Fruit fly (Drosophila melanogaster) whole organism, embryonic: ENCODE results near the gene CG6912.

Experiments
- Asciz ChIP-seq: fragments of 200-800 bp; sonication (Bioruptor generic); optimal IDR thresholded peaks from 2 replicates; lab custom pipeline; 2017; ENCODE audit warnings: missing biosample characterization, mild to moderate bottlenecking, missing genetic modification characterization, missing genetic modification reagents
- CG10209 ChIP-seq: fragments of 200-800 bp; sonication (Bioruptor generic); optimal IDR thresholded peaks from 3 replicates; lab custom pipeline; 2017; ENCODE audit warnings: missing biosample characterization, mild to moderate bottlenecking, missing genetic modification characterization, missing genetic modification reagents
- CG11456 ChIP-seq: fragments of 200-800 bp; sonication (Bioruptor generic); IDR thresholded peaks from 3 replicates; pipeline ENCODE4 v1.3.6; 2022; ENCODE audit warnings: missing biosample characterization, missing genetic modification characterization
- CG12299 ChIP-seq: fragments of 200-800 bp; sonication (Bioruptor generic); optimal IDR thresholded peaks from 2 replicates; lab custom pipeline; 2018; ENCODE audit warnings: missing biosample characterization, mild to moderate bottlenecking, missing genetic modification characterization
- CG13624 ChIP-seq: fragments of 200-800 bp; sonication (Bioruptor generic); optimal IDR thresholded peaks from 2 replicates; lab custom pipeline; 2016; ENCODE audit warnings: missing biosample characterization, missing genetic modification characterization
- CG13894 ChIP-seq: fragments of 200-800 bp; sonication (Bioruptor generic); optimal IDR thresholded peaks from 3 replicates; lab custom pipeline; 2018; ENCODE audit warnings: missing biosample characterization, mild to moderate bottlenecking, missing genetic modification characterization, moderate library complexity
- CG14050 ChIP-seq: fragments of 200-800 bp; sonication (Bioruptor generic); IDR thresholded peaks from 3 replicates; pipeline ENCODE4 v1.3.6; 2022; ENCODE audit warnings: missing biosample characterization, missing genetic modification characterization
- CG15269 ChIP-seq: fragments of 200-800 bp; sonication (Bioruptor generic); optimal IDR thresholded peaks from 2 replicates; lab custom pipeline; 2018; ENCODE audit warnings: missing biosample characterization, mild to moderate bottlenecking, missing genetic modification characterization, moderate library complexity
- CG15479 ChIP-seq: fragments of 200-800 bp; sonication (Bioruptor generic); optimal IDR thresholded peaks from 3 replicates; lab custom pipeline; 2019; ENCODE audit warnings: missing biosample characterization, mild to moderate bottlenecking, missing genetic modification characterization, moderate library complexity
- CG16815 ChIP-seq: fragments of 200-800 bp; sonication (Bioruptor generic); optimal IDR thresholded peaks from 3 replicates; lab custom pipeline; 2017; ENCODE audit warnings: missing biosample characterization, mild to moderate bottlenecking, missing genetic modification characterization
- CG2712 ChIP-seq: fragments of 200-800 bp; optimal IDR thresholded peaks from 3 replicates; lab custom pipeline; 2019; ENCODE audit warnings: missing biosample characterization, mild to moderate bottlenecking, missing genetic modification characterization, moderate library complexity
- CG31365 ChIP-seq: fragments of 200-800 bp; sonication (Bioruptor generic); optimal IDR thresholded peaks from 2 replicates; lab custom pipeline; 2018; ENCODE audit warnings: missing biosample characterization, mild to moderate bottlenecking, missing genetic modification characterization
- CG31388 ChIP-seq: fragments of 200-800 bp; sonication (Bioruptor generic); optimal IDR thresholded peaks from 2 replicates; lab custom pipeline; 2016; ENCODE audit warnings: missing biosample characterization, missing genetic modification characterization
- CG34376 ChIP-seq: fragments of 200-800 bp; sonication (Bioruptor generic); optimal IDR thresholded peaks from 2 replicates; lab custom pipeline; 2018; ENCODE audit warnings: missing biosample characterization, mild to moderate bottlenecking, missing genetic modification characterization
- CG42726 ChIP-seq: fragments of 200-800 bp; sonication (Bioruptor generic); IDR thresholded peaks from 2 replicates; pipeline ENCODE4 v1.3.6; 2022; ENCODE audit warnings: missing biosample characterization, missing genetic modification characterization; ENCODE audit not compliant: partially characterized antibody
- CG6654 ChIP-seq: fragments of 200-800 bp; sonication (Bioruptor generic); optimal IDR thresholded peaks from 2 replicates; lab custom pipeline; 2017; ENCODE audit warnings: missing biosample characterization, mild to moderate bottlenecking, missing genetic modification characterization
- E2f2 ChIP-seq: fragments of 200-800 bp; sonication (Bioruptor generic); IDR thresholded peaks from 2 replicates; pipeline ENCODE4 v1.3.6; 2022; ENCODE audit warnings: missing biosample characterization, missing genetic modification characterization
- HLH4C ChIP-seq: fragments of 200-800 bp; sonication (Bioruptor generic); IDR thresholded peaks from 3 replicates; pipeline ENCODE4 v1.3.6; 2022; ENCODE audit warnings: missing biosample characterization, missing genetic modification characterization; ENCODE audit not compliant: partially characterized antibody
- Hey ChIP-seq: fragments of 200-800 bp; sonication (Bioruptor generic); optimal IDR thresholded peaks from 3 replicates; lab custom pipeline; 2018; ENCODE audit warnings: missing biosample characterization, mild to moderate bottlenecking, missing genetic modification characterization
- Lim3 ChIP-seq: fragments of 200-800 bp; sonication (Bioruptor generic); IDR thresholded peaks from 2 replicates; pipeline ENCODE4 v1.3.6; 2022; ENCODE audit warnings: missing biosample characterization, missing genetic modification characterization
- MESR4 ChIP-seq: fragments of 200-800 bp; sonication (Bioruptor generic); optimal IDR thresholded peaks from 2 replicates; lab custom pipeline; 2018; ENCODE audit warnings: missing biosample characterization, mild to moderate bottlenecking, missing genetic modification characterization, moderate library complexity
- MTF-1 ChIP-seq: fragments of 200-800 bp; sonication (Bioruptor generic); optimal IDR thresholded peaks from 2 replicates; lab custom pipeline; 2018; ENCODE audit warnings: missing biosample characterization, mild to moderate bottlenecking, missing genetic modification characterization, borderline replicate concordance
- Max ChIP-seq: fragments of 200-800 bp; sonication (Bioruptor generic); optimal IDR thresholded peaks from 2 replicates; lab custom pipeline; 2016; ENCODE audit warnings: missing biosample characterization, mild to moderate bottlenecking, missing genetic modification characterization
- Med ChIP-seq: fragments of 200-800 bp; sonication (Bioruptor generic); peaks from one replicate; lab custom pipeline; 2016; ENCODE audit warnings: missing biosample characterization, missing genetic modification characterization, mild to moderate bottlenecking, inconsistent platforms, moderate library complexity
- Mrtf ChIP-seq: fragments of 200-800 bp; sonication (Bioruptor generic); IDR thresholded peaks from 3 replicates; pipeline ENCODE4 v1.3.6; 2022; ENCODE audit warnings: missing biosample characterization, missing genetic modification characterization
- NC2β ChIP-seq: fragments of 200-800 bp; sonication (Bioruptor generic); optimal IDR thresholded peaks from 2 replicates; lab custom pipeline; 2016; ENCODE audit warnings: missing biosample characterization, missing genetic modification characterization
- Rfx ChIP-seq: fragments of 200-800 bp; sonication (Bioruptor generic); IDR thresholded peaks from 2 replicates; pipeline ENCODE4 v1.3.6; 2022; ENCODE audit warnings: missing biosample characterization, missing genetic modification characterization
- Spps ChIP-seq: fragments of 200-800 bp; sonication (Bioruptor generic); optimal IDR thresholded peaks from 2 replicates; lab custom pipeline; 2018; ENCODE audit warnings: missing biosample characterization, mild to moderate bottlenecking, missing genetic modification characterization
- Stat92E ChIP-seq, 3 experiments: fragments of >200 bp in 2 of 3; fragments of 200-800 bp in 1 of 3; sonication (Bioruptor generic) in 1 of 3; optimal IDR thresholded peaks; 2 replicates each; lab custom pipeline; 2017 to 2019; ENCODE audit warnings: missing biosample characterization in 3 of 3, missing genetic modification characterization in 3 of 3, mild to moderate bottlenecking in 1 of 3, moderate library complexity in 1 of 3
- Xbp1 ChIP-seq: fragments of 200-800 bp; sonication (Bioruptor generic); optimal IDR thresholded peaks from 3 replicates; lab custom pipeline; 2016; ENCODE audit warnings: missing biosample characterization, mild to moderate bottlenecking, missing genetic modification characterization
- ato ChIP-seq: fragments of 200-800 bp; sonication (Bioruptor generic); IDR thresholded peaks from 2 replicates; pipeline ENCODE4 v1.3.6; 2022; ENCODE audit warnings: missing biosample characterization, missing genetic modification characterization; ENCODE audit not compliant: partially characterized antibody
- br ChIP-seq: fragments of >200 bp; optimal IDR thresholded peaks from 2 replicates; lab custom pipeline; 2017
- cas ChIP-seq: fragments of 200-800 bp; sonication (Bioruptor generic); IDR thresholded peaks from 2 replicates; pipeline ENCODE4 v1.3.6; 2022; ENCODE audit warnings: missing biosample characterization, missing genetic modification characterization
- chif ChIP-seq, 2 experiments: fragments of 200-800 bp; sonication (Bioruptor generic); optimal IDR thresholded peaks; 3 replicates each; lab custom pipeline; 2016; ENCODE audit warnings: missing biosample characterization in 2 of 2, missing genetic modification characterization in 2 of 2
- chn ChIP-seq: fragments of 200-800 bp; sonication (Bioruptor generic); optimal IDR thresholded peaks from 2 replicates; lab custom pipeline; 2016; ENCODE audit warnings: missing biosample characterization, missing genetic modification characterization
- dmrt11E ChIP-seq: fragments of 200-800 bp; sonication (Bioruptor generic); optimal IDR thresholded peaks from 3 replicates; lab custom pipeline; 2018; ENCODE audit warnings: missing biosample characterization, mild to moderate bottlenecking, missing genetic modification characterization, moderate library complexity
- gro ChIP-seq: fragments of 200-800 bp; sonication (Bioruptor generic); optimal IDR thresholded peaks from 2 replicates; lab custom pipeline; 2016; ENCODE audit warnings: missing biosample characterization, missing genetic modification characterization
- ind ChIP-seq: fragments of 200-800 bp; sonication (Bioruptor generic); optimal IDR thresholded peaks from 3 replicates; lab custom pipeline; 2016; ENCODE audit warnings: missing biosample characterization, missing genetic modification characterization
- insv ChIP-seq, 2 experiments: fragments of 200-800 bp; sonication (Bioruptor generic); optimal IDR thresholded peaks; 3 replicates each; lab custom pipeline; 2016 to 2018; ENCODE audit warnings: missing biosample characterization in 2 of 2, missing genetic modification characterization in 2 of 2
- jigr1 ChIP-seq: fragments of 200-800 bp; sonication (Bioruptor generic); IDR thresholded peaks from 3 replicates; pipeline ENCODE4 v1.3.6; 2022; ENCODE audit warnings: missing biosample characterization, missing genetic modification characterization
- kay ChIP-seq: fragments of 200-800 bp; sonication (Bioruptor generic); optimal IDR thresholded peaks from 2 replicates; lab custom pipeline; 2016; ENCODE audit warnings: missing biosample characterization, missing genetic modification characterization
- ken ChIP-seq: fragments of 200-800 bp; sonication (Bioruptor generic); IDR thresholded peaks from 3 replicates; pipeline ENCODE4 v1.3.6; 2022; ENCODE audit warnings: missing biosample characterization, missing genetic modification characterization
- luna ChIP-seq: fragments of 200-800 bp; sonication (Bioruptor generic); optimal IDR thresholded peaks from 2 replicates; lab custom pipeline; 2016; ENCODE audit warnings: missing biosample characterization, missing genetic modification characterization
- pfk ChIP-seq: fragments of 200-800 bp; sonication (Bioruptor generic); optimal IDR thresholded peaks from 2 replicates; lab custom pipeline; 2018; ENCODE audit warnings: missing biosample characterization, mild to moderate bottlenecking, missing genetic modification characterization, moderate library complexity
- stc ChIP-seq: fragments of 200-800 bp; sonication (Bioruptor generic); IDR thresholded peaks from 2 replicates; pipeline ENCODE4 v1.3.6; 2022; ENCODE audit warnings: missing biosample characterization, missing genetic modification characterization
- tll ChIP-seq, 2 experiments: fragments of 200-800 bp in 1 of 2; fragments of >200 bp in 1 of 2; sonication (Bioruptor generic) in 1 of 2; optimal IDR thresholded peaks; 2 replicates each; lab custom pipeline; 2017 to 2019; ENCODE audit warnings: missing biosample characterization in 2 of 2, missing genetic modification characterization in 2 of 2, mild to moderate bottlenecking in 1 of 2, moderate library complexity in 1 of 2
- trem ChIP-seq: fragments of 200-800 bp; optimal IDR thresholded peaks from 3 replicates; lab custom pipeline; 2019; ENCODE audit warnings: missing biosample characterization, mild to moderate bottlenecking, missing genetic modification characterization, moderate library complexity
- unc-4 ChIP-seq: fragments of 200-800 bp; sonication (Bioruptor generic); IDR thresholded peaks from 2 replicates; pipeline ENCODE4 v1.3.6; 2022; ENCODE audit warnings: missing biosample characterization, missing genetic modification characterization; ENCODE audit not compliant: partially characterized antibody
- vvl ChIP-seq: fragments of 200-800 bp; sonication (Bioruptor generic); IDR thresholded peaks from 2 replicates; pipeline ENCODE4 v1.3.6; 2022; ENCODE audit warnings: missing biosample characterization, missing genetic modification characterization
- z ChIP-seq: fragments of 200-800 bp; sonication (Bioruptor generic); IDR thresholded peaks from 3 replicates; pipeline ENCODE4 v1.3.6; 2022; ENCODE audit warnings: missing biosample characterization, missing genetic modification characterization
- zen2 ChIP-seq: fragments of 200-800 bp; sonication (Bioruptor generic); IDR thresholded peaks from 3 replicates; pipeline ENCODE4 v1.3.6; 2022; ENCODE audit warnings: missing biosample characterization, missing genetic modification characterization; ENCODE audit not compliant: partially characterized antibody

Gene CG6912

DNA sequence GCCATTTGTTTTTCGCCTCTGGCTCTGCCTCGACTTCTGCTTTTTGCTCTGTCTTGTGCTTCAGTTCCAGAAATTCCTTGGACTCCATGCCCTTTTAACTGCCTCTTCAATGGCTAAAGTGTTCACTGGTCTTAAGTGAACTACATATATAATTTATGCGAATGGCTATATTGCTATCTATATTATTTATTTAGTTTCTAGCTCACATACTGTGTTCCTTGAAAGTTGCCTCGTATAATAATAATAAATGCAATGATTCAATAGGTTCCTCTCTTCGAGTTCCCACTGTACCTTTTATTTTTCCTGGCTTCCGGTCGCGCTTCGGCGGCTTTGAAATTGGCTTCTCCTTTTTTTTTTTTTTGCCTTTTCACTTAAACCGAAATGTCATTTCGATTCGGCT lies 17.1 kb downstream of the CG6912 start (continued):
- TF ChIP-seq Stat92E (GFP tag; optimal IDR thresholded peaks at IDR 0.05; lab: Kevin White, UChicago) = no peak
- no peak for TF ChIP-seq CG42726
- no peak for TF ChIP-seq luna (GFP tag; lab: Kevin White, UChicago)
- no peak for TF ChIP-seq chn
- no peak for TF ChIP-seq unc-4 (GFP tag; lab: Robert Waterston, UW)
- no peak for TF ChIP-seq HLH4C
- TF ChIP-seq CG13624 (GFP tag; lab: Kevin White, UChicago) = no peak
- no peak for TF ChIP-seq tll (GFP tag; optimal IDR thresholded peaks at IDR 0.05; lab: Kevin White, UChicago)
- no peak for TF ChIP-seq jigr1 (GFP tag; lab: Robert Waterston, UW)
- TF ChIP-seq kay (GFP tag; lab: Kevin White, UChicago) = no peak
- no peak for TF ChIP-seq ato (GFP tag; lab: Robert Waterston, UW)
- TF ChIP-seq stc = no peak
- no peak for TF ChIP-seq CG34376 (GFP tag; lab: Kevin White, UChicago)
- no peak for TF ChIP-seq br (lab: Kevin White, UChicago)
- TF ChIP-seq zen2 (GFP tag; lab: Robert Waterston, UW) = no peak
- TF ChIP-seq CG13894 (tag; lab: Kevin White, UChicago) = no peak
- TF ChIP-seq Mrtf (GFP tag; lab: Robert Waterston, UW) = no peak
- no peak for TF ChIP-seq vvl (GFP tag; lab: Robert Waterston, UW)
- TF ChIP-seq Lim3 (GFP tag; lab: Robert Waterston, UW) = no peak
- no peak for TF ChIP-seq CG12299 (tag; lab: Kevin White, UChicago)
- peak; percentile 61; the same call in 1 of the 2 replicates for TF ChIP-seq Rfx (GFP tag; lab: Robert Waterston, UW)
- no peak for TF ChIP-seq MTF-1 (GFP tag; lab: Kevin White, UChicago)
- no peak for TF ChIP-seq trem
- no peak for TF ChIP-seq chif (GFP tag; optimal IDR thresholded peaks at IDR 0.05; lab: Kevin White, UChicago)
- TF ChIP-seq CG16815 (GFP tag; lab: Kevin White, UChicago) = no peak
- peak; percentile 4 for TF ChIP-seq CG10209 (GFP tag; lab: Kevin White, UChicago)
- no peak for TF ChIP-seq CG6654 (GFP tag; lab: Kevin White, UChicago)
- TF ChIP-seq CG11456 (GFP tag; lab: Robert Waterston, UW) = no peak
- no peak for TF ChIP-seq Asciz (GFP tag; lab: Kevin White, UChicago)
- no peak for TF ChIP-seq cas (GFP tag; lab: Robert Waterston, UW)
- TF ChIP-seq CG31365 (tag; lab: Kevin White, UChicago) = no peak
- TF ChIP-seq gro = peak; percentile 25
- TF ChIP-seq ken (GFP tag; lab: Robert Waterston, UW) = no peak
- no peak for TF ChIP-seq Med (GFP tag; lab: Kevin White, UChicago)
- no peak for TF ChIP-seq CG14050 (GFP tag; lab: Robert Waterston, UW)
- no peak for TF ChIP-seq E2f2
- no peak for TF ChIP-seq MESR4 (GFP tag; lab: Kevin White, UChicago)
- TF ChIP-seq Xbp1 (GFP tag; lab: Kevin White, UChicago) = peak; percentile 40
- TF ChIP-seq NC2β (GFP tag; lab: Kevin White, UChicago) = no peak
- no peak for TF ChIP-seq Hey (tag; lab: Kevin White, UChicago)
- no peak for TF ChIP-seq CG2712 (tag; lab: Kevin White, UChicago)
- TF ChIP-seq dmrt11E (tag; lab: Kevin White, UChicago) = no peak
- TF ChIP-seq insv (GFP tag; optimal IDR thresholded peaks at IDR 0.05; lab: Kevin White, UChicago) = no peak
- no peak for TF ChIP-seq pfk (GFP tag; lab: Kevin White, UChicago)
- TF ChIP-seq CG15269 = peak; percentile 59
- TF ChIP-seq CG31388 (GFP tag; lab: Kevin White, UChicago) = no peak
- TF ChIP-seq ind = peak; percentile 11
- no peak for TF ChIP-seq Max (GFP tag; lab: Kevin White, UChicago)
- TF ChIP-seq CG15479 (GFP tag; lab: Kevin White, UChicago) = no peak
- no peak for TF ChIP-seq Spps
- TF ChIP-seq z (GFP tag; lab: Robert Waterston, UW) = no peak
